Fruit fly (Drosophila melanogaster) whole organism, adult: ENCODE results near the gene slou.
A peak's percentile ranks its signal among the peaks of the same experiment; 100 is the strongest.

ENCODE experiments used
- CG11617 ChIP-seq: fragments of 200-800 bp; sonication (Bioruptor generic); optimal IDR thresholded peaks from 2 replicates; lab custom pipeline; 2017; ENCODE audit warnings: mild to moderate bottlenecking, missing biosample characterization, missing genetic modification reagents, missing genetic modification characterization
- CG12768 ChIP-seq: fragments of 200-800 bp; sonication (Bioruptor generic); optimal IDR thresholded peaks from 2 replicates; lab custom pipeline; 2017; ENCODE audit warnings: missing biosample characterization, missing genetic modification characterization, mild to moderate bottlenecking, moderate library complexity, missing genetic modification reagents
- CG14711 ChIP-seq: fragments of 200-800 bp; sonication (Bioruptor generic); optimal IDR thresholded peaks from 2 replicates; lab custom pipeline; 2018; ENCODE audit warnings: missing biosample characterization, mild to moderate bottlenecking, missing genetic modification characterization, moderate library complexity
- CG1620 ChIP-seq: fragments of 200-800 bp; sonication (Bioruptor generic); optimal IDR thresholded peaks from 2 replicates; lab custom pipeline; 2016; ENCODE audit warnings: missing biosample characterization, missing genetic modification characterization
- CG5204 ChIP-seq: fragments of 200-800 bp; sonication (Bioruptor generic); optimal IDR thresholded peaks from 2 replicates; lab custom pipeline; 2016; ENCODE audit warnings: missing biosample characterization, missing genetic modification characterization
- CG7045 ChIP-seq: fragments of 200-800 bp; sonication (Bioruptor generic); optimal IDR thresholded peaks from 2 replicates; lab custom pipeline; 2017; ENCODE audit warnings: missing biosample characterization, mild to moderate bottlenecking, missing genetic modification characterization
- Clk ChIP-seq: fragments of 200-800 bp; sonication (Bioruptor generic); optimal IDR thresholded peaks from 2 replicates; lab custom pipeline; 2017; ENCODE audit warnings: missing biosample characterization, missing genetic modification characterization
- Crg-1 ChIP-seq: fragments of 200-800 bp; sonication (Bioruptor generic); optimal IDR thresholded peaks from 2 replicates; lab custom pipeline; 2016; ENCODE audit warnings: missing biosample characterization, missing genetic modification characterization
- Mnt ChIP-seq: fragments of 200-800 bp; sonication (Bioruptor generic); optimal IDR thresholded peaks from 2 replicates; lab custom pipeline; 2016; ENCODE audit warnings: missing biosample characterization, mild to moderate bottlenecking, missing genetic modification characterization
- bab1 ChIP-seq: fragments of 200-800 bp; sonication (Bioruptor generic); optimal IDR thresholded peaks from 3 replicates; lab custom pipeline; 2019; ENCODE audit warnings: missing biosample characterization, mild to moderate bottlenecking, missing genetic modification characterization, moderate library complexity
- cnc ChIP-seq, 2 experiments: fragments of >200 bp; optimal IDR thresholded peaks; 2 replicates each; lab custom pipeline; 2017
- kay ChIP-seq: fragments of 200-800 bp; sonication (Bioruptor generic); peaks from one replicate; lab custom pipeline; 2016; ENCODE audit warnings: missing biosample characterization, missing genetic modification characterization, borderline replicate concordance
- pad ChIP-seq: fragments of 200-800 bp; sonication (Bioruptor generic); optimal IDR thresholded peaks from 3 replicates; lab custom pipeline; 2017; ENCODE audit warnings: missing biosample characterization, missing genetic modification characterization, mild to moderate bottlenecking, moderate library complexity, missing genetic modification reagents
- tj ChIP-seq: fragments of 200-800 bp; sonication (Bioruptor generic); optimal IDR thresholded peaks from 3 replicates; lab custom pipeline; 2017; ENCODE audit warnings: missing biosample characterization, mild to moderate bottlenecking, missing genetic modification characterization, moderate library complexity

DNA sequence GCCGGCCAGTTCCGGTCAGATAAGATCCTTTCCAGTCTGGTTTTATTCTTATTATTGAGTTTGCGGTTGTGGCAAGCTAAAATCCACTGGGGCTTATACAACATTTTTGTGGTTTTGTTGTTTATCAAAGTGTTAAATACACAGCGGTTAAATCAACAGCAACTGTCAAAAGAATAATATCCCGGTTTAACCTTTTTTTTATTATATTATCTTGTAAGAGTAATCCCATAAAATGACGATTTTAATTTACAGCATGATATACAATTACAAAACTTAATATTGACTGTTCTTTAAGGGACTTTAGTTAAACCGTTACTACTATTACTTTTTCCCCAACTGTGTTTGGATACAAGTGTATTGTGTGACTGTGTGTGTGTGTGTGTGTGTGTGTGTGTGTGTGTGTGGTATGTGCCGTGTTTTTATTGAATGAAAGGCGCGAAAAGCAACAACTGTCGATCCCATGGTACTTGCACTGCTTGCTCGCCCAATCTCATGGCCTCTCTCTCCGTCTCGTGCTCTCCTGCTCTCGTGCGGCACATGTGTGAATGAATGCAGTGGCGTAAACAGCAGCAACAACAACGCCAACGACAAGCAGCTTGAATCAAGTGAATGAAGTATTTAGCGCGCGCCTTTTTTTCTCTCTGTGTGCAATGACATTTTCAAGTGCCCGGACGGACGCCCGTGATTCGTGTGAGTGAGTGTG is 32.7 kb upstream of the slou start:
- no peak for TF ChIP-seq kay (GFP tag; lab: Kevin White, UChicago)
- TF ChIP-seq CG11617 (GFP tag; lab: Kevin White, UChicago): no peak
- peak; percentile 1 for TF ChIP-seq tj (GFP tag; lab: Kevin White, UChicago)
- no peak for TF ChIP-seq cnc (optimal IDR thresholded peaks at IDR 0.05; lab: Kevin White, UChicago)
- no peak for TF ChIP-seq CG12768 (GFP tag; lab: Kevin White, UChicago)
- no peak for TF ChIP-seq pad (GFP tag; lab: Kevin White, UChicago)
- no peak for TF ChIP-seq Clk (GFP tag; lab: Kevin White, UChicago)
- peak; percentile 66 for TF ChIP-seq Mnt (GFP tag; lab: Kevin White, UChicago)
- no peak for TF ChIP-seq CG7045 (GFP tag; lab: Kevin White, UChicago)
- TF ChIP-seq CG5204 (GFP tag; lab: Kevin White, UChicago): no peak
- no peak for TF ChIP-seq CG1620 (GFP tag; lab: Kevin White, UChicago)
- no peak for TF ChIP-seq CG14711 (tag; lab: Kevin White, UChicago)
- peak; percentile 29 for TF ChIP-seq Crg-1 (GFP tag; lab: Kevin White, UChicago)
- no peak for TF ChIP-seq bab1
